Worm (Caenorhabditis elegans) whole organism, early embryonic: Measurements from ENCODE around the gene cyp-13A5.

Source experiments
- F13C5.2 ChIP-seq: sonication (generic microtip); optimal IDR thresholded peaks from 2 replicates; lab custom pipeline; 2017; ENCODE audit warnings: mild to moderate bottlenecking, missing genetic modification characterization, inconsistent platforms, missing compliant biosample characterization
- aly-1 ChIP-seq: sonication (generic microtip); optimal IDR thresholded peaks from 2 replicates; lab custom pipeline; 2016; ENCODE audit warnings: missing genetic modification characterization, missing compliant biosample characterization
- ama-1 ChIP-seq: fragments of 150-350 bp; optimal IDR thresholded peaks from 2 replicates; lab custom pipeline; 2014
- flt-1 ChIP-seq: fragments of 200-800 bp; sonication (Bioruptor generic); IDR thresholded peaks from 2 replicates; pipeline ENCODE4 v1.3.6; 2022; ENCODE audit warnings: missing genetic modification characterization, missing compliant biosample characterization
- hmbx-1 ChIP-seq: sonication (generic microtip); optimal IDR thresholded peaks from 2 replicates; lab custom pipeline; 2016; ENCODE audit warnings: mild to moderate bottlenecking, missing genetic modification characterization, missing compliant biosample characterization
- hmg-4 ChIP-seq: fragments of 200-800 bp; sonication (Bioruptor generic); optimal IDR thresholded peaks from 2 replicates; lab custom pipeline; 2018; ENCODE audit warnings: mild to moderate bottlenecking, missing genetic modification characterization, missing compliant biosample characterization
- tbx-11 ChIP-seq: fragments of 200-800 bp; sonication (Bioruptor generic); IDR thresholded peaks from 2 replicates; pipeline ENCODE4 v1.3.6; 2022; ENCODE audit warnings: missing genetic modification characterization, missing compliant biosample characterization
- tbx-37 ChIP-seq: fragments of 200-800 bp; sonication (Bioruptor generic); conservative IDR thresholded peaks from 2 replicates; pipeline ENCODE4 v1.3.6; 2022; ENCODE audit warnings: missing genetic modification reagents, missing genetic modification characterization, missing compliant biosample characterization

DNA sequence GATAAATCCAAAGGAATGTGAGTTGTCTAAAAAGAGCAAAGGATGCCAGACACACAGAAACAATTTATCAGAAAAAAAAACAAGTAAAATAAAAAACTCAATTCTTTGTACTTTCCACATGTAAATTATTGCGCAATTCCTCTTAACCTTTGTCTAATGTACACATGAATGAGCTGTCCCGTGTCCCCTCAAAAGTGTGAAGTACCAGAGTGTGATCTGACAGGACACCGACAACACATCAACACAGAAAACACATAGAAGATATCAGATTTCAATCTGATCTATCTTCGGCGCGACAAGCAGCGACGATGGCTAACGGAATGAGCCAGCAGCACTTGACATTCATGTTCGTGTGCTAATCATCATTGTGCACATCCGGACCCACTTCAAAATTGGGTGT lies 28.3 kb upstream of the cyp-13A5 start:
- no peak for TF ChIP-seq hmg-4 (GFP tag; lab: Kevin White, UChicago)
- TF ChIP-seq flt-1 (GFP tag; lab: Robert Waterston, UW) = no peak
- TF ChIP-seq F13C5.2 (tag; lab: Kevin White, UChicago) = no peak
- TF ChIP-seq ama-1 (lab: Kevin White, UChicago) = no peak
- TF ChIP-seq tbx-11 (GFP tag; lab: Robert Waterston, UW) = no peak
- TF ChIP-seq aly-1 (tag; lab: Kevin White, UChicago) = no peak
- no peak for TF ChIP-seq hmbx-1 (tag; lab: Kevin White, UChicago)
- no peak for TF ChIP-seq tbx-37 (GFP tag; lab: Robert Waterston, UW)
